Worm (Caenorhabditis elegans) whole organism, young adult: Measurements from ENCODE around the gene C44H9.4.

Experiments
- B0019.2 ChIP-seq: fragments of 200-800 bp; sonication (Bioruptor generic); conservative IDR thresholded peaks from 2 replicates; pipeline ENCODE4 v1.3.6; 2022; ENCODE audit warnings: missing genetic modification reagents, missing genetic modification characterization, missing compliant biosample characterization
- C17E4.6 ChIP-seq: fragments of 200-800 bp; sonication (Bioruptor generic); IDR thresholded peaks from 2 replicates; pipeline ENCODE4 v1.3.6; 2022; ENCODE audit warnings: missing genetic modification reagents, missing genetic modification characterization, missing compliant biosample characterization
- D2030.7 ChIP-seq: fragments of 200-800 bp; sonication (Bioruptor generic); IDR thresholded peaks from 2 replicates; pipeline ENCODE4 v1.3.6; 2022; ENCODE audit warnings: missing genetic modification reagents, missing genetic modification characterization, missing compliant biosample characterization
- F22D6.2 ChIP-seq: sonication (generic microtip); optimal IDR thresholded peaks from 2 replicates; lab custom pipeline; 2016; ENCODE audit warnings: mild to moderate bottlenecking, missing genetic modification characterization, missing compliant biosample characterization
- F39B2.1 ChIP-seq: fragments of 200-800 bp; sonication (Bioruptor generic); IDR thresholded peaks from 2 replicates; pipeline ENCODE4 v1.3.6; 2022; ENCODE audit warnings: missing genetic modification reagents, missing genetic modification characterization, missing compliant biosample characterization
- K11D2.4 ChIP-seq: fragments of 200-800 bp; sonication (Bioruptor generic); IDR thresholded peaks from 2 replicates; pipeline ENCODE4 v1.3.6; 2022; ENCODE audit warnings: missing genetic modification reagents, missing genetic modification characterization, missing compliant biosample characterization
- aptf-3 ChIP-seq: fragments of 200-800 bp; sonication (Bioruptor generic); IDR thresholded peaks from 2 replicates; pipeline ENCODE4 v1.3.6; 2022; ENCODE audit warnings: missing genetic modification characterization, missing compliant biosample characterization
- atf-7 ChIP-seq: sonication (generic microtip); optimal IDR thresholded peaks from 2 replicates; lab custom pipeline; 2017; ENCODE audit warnings: mild to moderate bottlenecking, missing genetic modification characterization, missing compliant biosample characterization
- ccch-3 ChIP-seq: fragments of 200-800 bp; sonication (Bioruptor generic); optimal IDR thresholded peaks from 2 replicates; lab custom pipeline; 2018; ENCODE audit warnings: mild to moderate bottlenecking, missing genetic modification characterization, missing compliant biosample characterization
- cebp-2 ChIP-seq: fragments of 200-800 bp; sonication (Bioruptor generic); IDR thresholded peaks from 2 replicates; pipeline ENCODE4 v1.3.6; 2022; ENCODE audit warnings: missing genetic modification characterization, missing compliant biosample characterization
- ceh-100 ChIP-seq: fragments of 200-800 bp; sonication (Bioruptor generic); IDR thresholded peaks from 2 replicates; pipeline ENCODE4 v1.3.6; 2022; ENCODE audit warnings: missing genetic modification reagents, missing genetic modification characterization, missing compliant biosample characterization
- ceh-58 ChIP-seq: fragments of 200-800 bp; sonication (Bioruptor generic); IDR thresholded peaks from 2 replicates; pipeline ENCODE4 v1.3.6; 2022; ENCODE audit warnings: missing genetic modification characterization, missing compliant biosample characterization
- dox-1 ChIP-seq: fragments of 200-800 bp; sonication (Bioruptor generic); IDR thresholded peaks from 2 replicates; pipeline ENCODE4 v1.3.6; 2022; ENCODE audit warnings: missing genetic modification reagents, missing genetic modification characterization, missing compliant biosample characterization
- dpl-1 ChIP-seq: fragments of 150-350 bp; optimal IDR thresholded peaks from 2 replicates; lab custom pipeline; 2014; ENCODE audit warnings: missing biosample characterization, missing genetic modification reagents, missing genetic modification characterization
- egrh-3 ChIP-seq: fragments of 200-800 bp; sonication (Bioruptor generic); IDR thresholded peaks from 2 replicates; pipeline ENCODE4 v1.3.6; 2022; ENCODE audit warnings: missing genetic modification reagents, missing genetic modification characterization, missing compliant biosample characterization
- ets-4 ChIP-seq: fragments of 200-800 bp; sonication (Bioruptor generic); optimal IDR thresholded peaks from 2 replicates; lab custom pipeline; 2018; ENCODE audit warnings: mild to moderate bottlenecking, missing genetic modification characterization, missing compliant biosample characterization
- gei-17 ChIP-seq: fragments of 200-800 bp; sonication (Bioruptor generic); optimal IDR thresholded peaks from 2 replicates; lab custom pipeline; 2018; ENCODE audit warnings: mild to moderate bottlenecking, missing genetic modification characterization, missing compliant biosample characterization
- hrde-1 ChIP-seq: sonication (generic microtip); optimal IDR thresholded peaks from 2 replicates; lab custom pipeline; 2016; ENCODE audit warnings: missing genetic modification characterization, mild to moderate bottlenecking, missing compliant biosample characterization, moderate library complexity, missing genotype, missing genetic modification reagents, borderline replicate concordance
- hsf-1 ChIP-seq: fragments of 200-800 bp; sonication (Bioruptor generic); IDR thresholded peaks from 2 replicates; pipeline ENCODE4 v1.3.6; 2022; ENCODE audit warnings: missing genetic modification reagents, missing genetic modification characterization, missing compliant biosample characterization
- lin-26 ChIP-seq: fragments of 200-800 bp; sonication (Bioruptor generic); IDR thresholded peaks from 2 replicates; pipeline ENCODE4 v1.3.6; 2022; ENCODE audit warnings: missing genetic modification reagents, missing genetic modification characterization, missing compliant biosample characterization
- lsl-1 ChIP-seq: fragments of 200-800 bp; sonication (Bioruptor generic); optimal IDR thresholded peaks from 2 replicates; lab custom pipeline; 2018; ENCODE audit warnings: mild to moderate bottlenecking, missing genetic modification characterization, moderate library complexity, missing compliant biosample characterization
- lsy-27 ChIP-seq: sonication (generic microtip); optimal IDR thresholded peaks from 2 replicates; lab custom pipeline; 2017; ENCODE audit warnings: missing genetic modification characterization, mild to moderate bottlenecking, missing compliant biosample characterization, antibody characterized with exemption, missing genotype, borderline replicate concordance; ENCODE audit not compliant: insufficient read depth
- madf-10 ChIP-seq: sonication (generic microtip); optimal IDR thresholded peaks from 2 replicates; lab custom pipeline; 2016; ENCODE audit warnings: mild to moderate bottlenecking, missing genetic modification characterization, missing compliant biosample characterization
- madf-6 ChIP-seq: fragments of 200-800 bp; sonication (Bioruptor generic); IDR thresholded peaks from 2 replicates; pipeline ENCODE4 v1.3.6; 2022; ENCODE audit warnings: missing genetic modification reagents, missing genetic modification characterization, missing compliant biosample characterization
- mcd-1 ChIP-seq: fragments of 200-800 bp; sonication (Bioruptor generic); IDR thresholded peaks from 2 replicates; pipeline ENCODE4 v1.3.6; 2022; ENCODE audit warnings: missing genetic modification reagents, missing genetic modification characterization, missing compliant biosample characterization
- mel-28 ChIP-seq: sonication (generic microtip); optimal IDR thresholded peaks from 2 replicates; lab custom pipeline; 2016; ENCODE audit warnings: borderline replicate concordance, mild to moderate bottlenecking, missing genetic modification characterization, missing compliant biosample characterization
- nfya-2 ChIP-seq: fragments of 200-800 bp; sonication (Bioruptor generic); IDR thresholded peaks from 2 replicates; pipeline ENCODE4 v1.3.6; 2022; ENCODE audit warnings: missing genetic modification reagents, missing genetic modification characterization, missing compliant biosample characterization
- nhr-27 ChIP-seq: fragments of 200-800 bp; sonication (Bioruptor generic); optimal IDR thresholded peaks from 2 replicates; lab custom pipeline; 2018; ENCODE audit warnings: mild to moderate bottlenecking, missing genetic modification characterization, moderate library complexity, missing compliant biosample characterization
- nhr-80 ChIP-seq: sonication (generic microtip); optimal IDR thresholded peaks from 2 replicates; lab custom pipeline; 2016; ENCODE audit warnings: missing genetic modification characterization, missing compliant biosample characterization
- pbrm-1 ChIP-seq: fragments of 200-800 bp; sonication (Bioruptor generic); IDR thresholded peaks from 2 replicates; pipeline ENCODE4 v1.3.6; 2022; ENCODE audit warnings: missing genetic modification reagents, missing genetic modification characterization, missing compliant biosample characterization
- snpc-1.3 ChIP-seq: sonication (generic microtip); optimal IDR thresholded peaks from 2 replicates; lab custom pipeline; 2017; ENCODE audit warnings: missing genetic modification characterization, mild to moderate bottlenecking, missing compliant biosample characterization, antibody characterized with exemption, moderate library complexity, missing genotype, missing genetic modification reagents; ENCODE audit not compliant: insufficient read depth
- snpc-3.4 ChIP-seq: sonication (generic microtip); optimal IDR thresholded peaks from 2 replicates; lab custom pipeline; 2017; ENCODE audit warnings: missing genetic modification characterization, mild to moderate bottlenecking, missing compliant biosample characterization, antibody characterized with exemption, moderate library complexity, missing genotype, missing genetic modification reagents
- somi-1 ChIP-seq: fragments of 200-800 bp; sonication (Bioruptor generic); optimal IDR thresholded peaks from 2 replicates; lab custom pipeline; 2018; ENCODE audit warnings: mild to moderate bottlenecking, missing genetic modification characterization, missing compliant biosample characterization
- tbp1 ChIP-seq: fragments of 200-800 bp; sonication (Bioruptor generic); optimal IDR thresholded peaks from 2 replicates; lab custom pipeline; 2018; ENCODE audit warnings: mild to moderate bottlenecking, missing genetic modification characterization, missing compliant biosample characterization
- unc-62 ChIP-seq: fragments of 150-350 bp; optimal IDR thresholded peaks from 2 replicates; lab custom pipeline; 2014; ENCODE audit warnings: missing biosample characterization, missing genetic modification reagents, missing genetic modification characterization
- ztf-3 ChIP-seq: fragments of 200-800 bp; sonication (Bioruptor generic); optimal IDR thresholded peaks from 2 replicates; lab custom pipeline; 2018; ENCODE audit warnings: mild to moderate bottlenecking, missing genetic modification characterization, missing compliant biosample characterization

C44H9.4 gene

DNA sequence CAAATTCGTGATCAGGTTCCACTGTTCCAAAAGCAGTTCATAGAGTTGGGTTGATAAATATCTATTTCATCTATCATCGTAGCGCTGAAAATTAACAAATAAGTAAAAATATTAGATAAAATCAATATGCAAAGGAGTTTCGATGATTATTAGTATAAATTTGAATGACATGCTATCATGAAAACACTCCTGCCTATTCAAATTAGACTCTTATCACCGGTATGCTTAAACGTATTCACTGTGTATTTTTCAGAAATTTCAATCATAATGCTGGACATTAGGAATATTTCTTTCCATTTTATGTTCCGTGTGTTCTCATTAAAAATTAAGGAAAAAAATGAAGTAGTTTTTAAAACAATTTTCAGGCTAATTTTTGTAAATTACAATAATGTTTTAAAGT is 9.8 kb downstream of the C44H9.4 start, which contains the start of gene C44H9.6:
C44H9.6 (minus strand) TSS at position 101 of the 400 bp plus-strand sequence.
- peak; percentile 45 for TF ChIP-seq nhr-80 (tag; lab: Kevin White, UChicago)
- no peak for TF ChIP-seq K11D2.4 (GFP tag; lab: Robert Waterston, UW)
- TF ChIP-seq, all 124 proteins: peak for 1

- TF ChIP-seq lsl-1 (no peak), D2030.7 (GFP tag; lab: Robert Waterston, UW) (no peak), nhr-80 (tag; lab: Kevin White, UChicago) (peak; percentile 49), snpc-3.4 (tag; lab: Kevin White, UChicago) (no peak), lin-26 (GFP tag; lab: Robert Waterston, UW) (no peak)
Measured at ce11 chrV:12849736-12850135, 14.2 kb downstream of the C44H9.4 start, which contains the start of gene C44H9.5. Gene C44H9.5 (minus strand): TSS chrV:12849864.

DNA sequence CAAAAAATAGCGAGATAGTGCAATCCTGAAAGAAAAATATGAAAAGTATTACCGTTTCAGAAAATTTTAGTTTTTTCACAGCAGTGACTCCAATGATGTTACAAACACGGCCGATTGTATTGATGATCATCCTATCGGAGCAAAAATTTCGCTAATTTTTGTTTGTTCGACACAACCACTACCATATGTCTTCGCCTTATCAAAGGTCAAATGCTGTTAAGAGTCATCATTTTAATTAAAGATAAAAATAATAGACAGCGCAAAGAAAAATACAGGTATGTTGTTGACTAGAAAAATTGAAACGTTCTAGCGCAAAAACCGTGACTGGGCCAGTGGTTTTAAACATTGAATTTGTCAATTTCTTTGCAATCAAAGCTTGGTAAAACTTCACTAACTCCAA is 16.9 kb downstream of the C44H9.4 start:
- no peak for TF ChIP-seq atf-7 (tag; lab: Kevin White, UChicago)
- peak; percentile 56 for TF ChIP-seq nhr-80 (tag; lab: Kevin White, UChicago)

DNA sequence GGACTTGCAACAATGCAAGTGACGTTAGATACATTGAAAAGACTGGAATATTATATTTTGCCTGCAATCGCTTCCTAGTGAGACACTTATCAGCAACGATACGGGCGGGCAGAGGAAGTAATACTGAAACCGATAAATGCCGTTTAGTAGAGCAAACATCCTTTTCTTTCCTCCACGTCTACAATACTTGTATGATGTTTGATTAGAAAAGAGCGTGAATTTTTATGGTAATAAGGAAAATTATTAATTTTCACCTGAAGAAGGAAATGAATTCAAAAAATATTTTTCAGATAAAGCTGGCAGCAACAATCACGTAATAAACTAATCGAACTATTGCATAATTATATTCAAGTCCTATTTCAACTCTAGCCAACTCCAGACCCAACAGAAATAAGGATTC is 19.3 kb downstream of the C44H9.4 start, which contains the start of gene C44H9.7:
C44H9.7 (minus strand) TSS at position 101 of the 400 bp plus-strand sequence.
- no peak for TF ChIP-seq somi-1 (GFP tag; lab: Kevin White, UChicago)
- TF ChIP-seq lsy-27 (tag; lab: Kevin White, UChicago), result no peak
- no peak for TF ChIP-seq nfya-2 (GFP tag; lab: Robert Waterston, UW)
- no peak for TF ChIP-seq cebp-2 (GFP tag; lab: Robert Waterston, UW)
- TF ChIP-seq lsl-1, result no peak
- TF ChIP-seq ceh-100, result no peak
- TF ChIP-seq madf-6, result no peak
- no peak for TF ChIP-seq gei-17 (GFP tag; lab: Kevin White, UChicago)
- no peak for TF ChIP-seq nhr-27 (tag; lab: Kevin White, UChicago)
- TF ChIP-seq egrh-3, result no peak
- no peak for TF ChIP-seq dpl-1 (GFP tag; lab: Kevin White, UChicago)
- TF ChIP-seq ccch-3 (GFP tag; lab: Kevin White, UChicago), result no peak
- no peak for TF ChIP-seq hsf-1
- TF ChIP-seq ztf-3, result no peak

- no peak for TF ChIP-seq unc-62 (GFP tag; lab: Kevin White, UChicago)
- no peak for TF ChIP-seq mcd-1 (GFP tag; lab: Robert Waterston, UW)
- no peak for TF ChIP-seq madf-10 (tag; lab: Kevin White, UChicago)
- no peak for TF ChIP-seq tbp1 (GFP tag; lab: Kevin White, UChicago)
- TF ChIP-seq mel-28, result no peak
- no peak for TF ChIP-seq F22D6.2 (tag; lab: Kevin White, UChicago)
- no peak for TF ChIP-seq ztf-3
- TF ChIP-seq hsf-1, result no peak
- TF ChIP-seq gei-17 (GFP tag; lab: Kevin White, UChicago), result no peak
- TF ChIP-seq ets-4, result no peak
- no peak for TF ChIP-seq dox-1 (GFP tag; lab: Robert Waterston, UW)
- TF ChIP-seq C17E4.6 (GFP tag; lab: Robert Waterston, UW), result no peak
- TF ChIP-seq snpc-1.3 (tag; lab: Kevin White, UChicago), result no peak
- no peak for TF ChIP-seq aptf-3 (GFP tag; lab: Robert Waterston, UW)
- TF ChIP-seq B0019.2 (GFP tag; lab: Robert Waterston, UW), result no peak
- TF ChIP-seq F39B2.1 (GFP tag; lab: Robert Waterston, UW), result no peak
- no peak for TF ChIP-seq pbrm-1 (GFP tag; lab: Robert Waterston, UW)
- TF ChIP-seq ceh-58 (GFP tag; lab: Robert Waterston, UW), result no peak
- TF ChIP-seq hrde-1, result no peak
Measured at ce11 chrV:12859144-12859543, 23.7 kb downstream of the C44H9.4 start, which contains the start of gene anp-1. Gene anp-1 (plus strand): TSS chrV:12859444.
